Fruit fly (Drosophila melanogaster) whole organism, adult: ENCODE data around the gene cm.

ENCODE experiments used
- CG11617 ChIP-seq: fragments of 200-800 bp; sonication (Bioruptor generic); optimal IDR thresholded peaks from 2 replicates; lab custom pipeline; 2017; ENCODE audit warnings: mild to moderate bottlenecking, missing biosample characterization, missing genetic modification reagents, missing genetic modification characterization
- CG14711 ChIP-seq: fragments of 200-800 bp; sonication (Bioruptor generic); optimal IDR thresholded peaks from 2 replicates; lab custom pipeline; 2018; ENCODE audit warnings: missing biosample characterization, mild to moderate bottlenecking, missing genetic modification characterization, moderate library complexity
- CG1620 ChIP-seq: fragments of 200-800 bp; sonication (Bioruptor generic); optimal IDR thresholded peaks from 2 replicates; lab custom pipeline; 2016; ENCODE audit warnings: missing biosample characterization, missing genetic modification characterization
- CG7045 ChIP-seq: fragments of 200-800 bp; sonication (Bioruptor generic); optimal IDR thresholded peaks from 2 replicates; lab custom pipeline; 2017; ENCODE audit warnings: missing biosample characterization, mild to moderate bottlenecking, missing genetic modification characterization
- Mnt ChIP-seq: fragments of 200-800 bp; sonication (Bioruptor generic); optimal IDR thresholded peaks from 2 replicates; lab custom pipeline; 2016; ENCODE audit warnings: missing biosample characterization, mild to moderate bottlenecking, missing genetic modification characterization
- cic ChIP-seq: fragments of 200-800 bp; sonication (Bioruptor generic); optimal IDR thresholded peaks from 2 replicates; lab custom pipeline; 2017; ENCODE audit warnings: missing biosample characterization, mild to moderate bottlenecking, missing genetic modification characterization, moderate library complexity
- cnc ChIP-seq, 2 experiments: fragments of >200 bp; optimal IDR thresholded peaks; 2 replicates each; lab custom pipeline; 2017
- ovo ChIP-seq: fragments of 200-800 bp; sonication (Bioruptor generic); optimal IDR thresholded peaks from 2 replicates; lab custom pipeline; 2016; ENCODE audit warnings: missing biosample characterization, missing genetic modification characterization

- TF ChIP-seq cnc (optimal IDR thresholded peaks at IDR 0.05; lab: Kevin White, UChicago) (no peak), CG11617 (GFP tag; lab: Kevin White, UChicago) (no peak), CG7045 (no peak), Mnt (no peak), CG14711 (tag; lab: Kevin White, UChicago) (no peak), ovo (no peak), CG1620 (GFP tag; lab: Kevin White, UChicago) (no peak), cic (GFP tag; lab: Kevin White, UChicago) (no peak)
Measured at dm6 chrX:7040205-7040866, 29.4 kb upstream of the cm start, which contains the start of gene CG14427.
